Worm (Caenorhabditis elegans) whole organism, L4 larva: Measurements from ENCODE around the gene C03A3.3.

ENCODE experiments used
- D1046.2 ChIP-seq: fragments of 200-800 bp; sonication (Bioruptor generic); IDR thresholded peaks from 2 replicates; pipeline ENCODE4 v1.3.6; 2022; ENCODE audit warnings: missing genetic modification characterization, missing compliant biosample characterization
- F10B5.3 ChIP-seq: sonication (generic microtip); optimal IDR thresholded peaks from 2 replicates; lab custom pipeline; 2016; ENCODE audit warnings: mild to moderate bottlenecking, missing genetic modification characterization, missing compliant biosample characterization
- F26F4.8 ChIP-seq: fragments of 200-800 bp; sonication (Bioruptor generic); conservative IDR thresholded peaks from 2 replicates; pipeline ENCODE4 v1.3.6; 2022; ENCODE audit warnings: missing genetic modification characterization, missing compliant biosample characterization
- F37D6.2 ChIP-seq: sonication (generic microtip); optimal IDR thresholded peaks from 2 replicates; lab custom pipeline; 2016; ENCODE audit warnings: mild to moderate bottlenecking, missing genetic modification characterization, missing compliant biosample characterization
- F44E2.7 ChIP-seq: fragments of 200-800 bp; sonication (Bioruptor generic); IDR thresholded peaks from 2 replicates; pipeline ENCODE4 v2.1.2; 2022; ENCODE audit warnings: missing genetic modification characterization, missing compliant biosample characterization
- Y5F2A.4 ChIP-seq: fragments of 200-800 bp; sonication (Bioruptor generic); optimal IDR thresholded peaks from 2 replicates; lab custom pipeline; 2018; ENCODE audit warnings: mild to moderate bottlenecking, missing genetic modification characterization, missing compliant biosample characterization
- ZK337.2 ChIP-seq: fragments of 200-800 bp; sonication (Bioruptor generic); IDR thresholded peaks from 2 replicates; pipeline ENCODE4 v1.3.6; 2022; ENCODE audit warnings: missing genetic modification reagents, missing genetic modification characterization, missing compliant biosample characterization
- aha-1 ChIP-seq: fragments of 150-350 bp; peaks from one replicate; lab custom pipeline; 2014; ENCODE audit warnings: missing biosample characterization, missing genetic modification characterization
- ama-1 ChIP-seq: fragments of 150-350 bp; optimal IDR thresholded peaks from 2 replicates; lab custom pipeline; 2014; ENCODE audit warnings: inconsistent platforms, mixed read lengths
- attf-4 ChIP-seq: sonication (generic microtip); optimal IDR thresholded peaks from 3 replicates; lab custom pipeline; 2017; ENCODE audit warnings: missing biosample characterization, missing genetic modification characterization
- ceh-28 ChIP-seq: fragments of 150-350 bp; optimal IDR thresholded peaks from 2 replicates; lab custom pipeline; 2014; ENCODE audit warnings: missing biosample characterization, missing genetic modification reagents, missing genetic modification characterization
- cey-2 ChIP-seq: sonication (generic microtip); optimal IDR thresholded peaks from 3 replicates; lab custom pipeline; 2017; ENCODE audit warnings: missing genetic modification characterization, mild to moderate bottlenecking, missing compliant biosample characterization, antibody characterized with exemption, borderline replicate concordance; ENCODE audit not compliant: insufficient read depth
- dmd-6 ChIP-seq: fragments of 200-800 bp; sonication (Bioruptor generic); IDR thresholded peaks from 2 replicates; pipeline ENCODE4 v1.3.6; 2022; ENCODE audit warnings: missing genetic modification reagents, missing genetic modification characterization, missing compliant biosample characterization
- dmd-8 ChIP-seq: fragments of 200-800 bp; sonication (Bioruptor generic); IDR thresholded peaks from 2 replicates; pipeline ENCODE4 v1.3.6; 2022; ENCODE audit warnings: missing genetic modification characterization, missing compliant biosample characterization
- dve-1 ChIP-seq: sonication (generic microtip); optimal IDR thresholded peaks from 2 replicates; lab custom pipeline; 2017; ENCODE audit warnings: antibody characterized with exemption, mild to moderate bottlenecking, missing genetic modification characterization, missing compliant biosample characterization; ENCODE audit not compliant: insufficient read depth
- egl-27 ChIP-seq: sonication (generic microtip); optimal IDR thresholded peaks from 3 replicates; lab custom pipeline; 2017; ENCODE audit warnings: missing biosample characterization, missing genetic modification reagents, missing genetic modification characterization
- egl-43 ChIP-seq: fragments of 200-800 bp; sonication (Bioruptor generic); IDR thresholded peaks from 2 replicates; pipeline ENCODE4 v1.3.6; 2022; ENCODE audit warnings: missing genetic modification reagents, missing genetic modification characterization, missing compliant biosample characterization
- fkh-10 ChIP-seq: fragments of 150-350 bp; optimal IDR thresholded peaks from 2 replicates; lab custom pipeline; 2014; ENCODE audit warnings: missing biosample characterization, missing genetic modification reagents, missing genetic modification characterization
- fos-1 ChIP-seq: fragments of 150-350 bp; optimal IDR thresholded peaks from 2 replicates; lab custom pipeline; 2014; ENCODE audit warnings: missing biosample characterization, missing genetic modification characterization
- hif-1 ChIP-seq, 2 experiments: sonication (generic microtip); optimal IDR thresholded peaks; 2 replicates each; lab custom pipeline; 2016 to 2017; ENCODE audit warnings: missing compliant biosample characterization in 2 of 2, missing genetic modification characterization in 2 of 2, missing genetic modification reagents in 2 of 2, missing genotype in 2 of 2, mild to moderate bottlenecking in 1 of 2
- hlh-30 ChIP-seq: sonication (generic microtip); optimal IDR thresholded peaks from 2 replicates; lab custom pipeline; 2017; ENCODE audit warnings: antibody characterized with exemption, mild to moderate bottlenecking, missing genetic modification characterization, missing compliant biosample characterization; ENCODE audit not compliant: insufficient read depth
- hmg-1.1 ChIP-seq: fragments of 200-800 bp; sonication (Bioruptor generic); IDR thresholded peaks from 2 replicates; pipeline ENCODE4 v1.3.6; 2022; ENCODE audit warnings: missing genetic modification reagents, missing genetic modification characterization, missing compliant biosample characterization
- jun-1 ChIP-seq: fragments of 150-350 bp; optimal IDR thresholded peaks from 2 replicates; lab custom pipeline; 2014; ENCODE audit warnings: missing biosample characterization, missing genetic modification reagents, missing genetic modification characterization
- lin-13 ChIP-seq: fragments of 150-350 bp; optimal IDR thresholded peaks from 2 replicates; lab custom pipeline; 2014; ENCODE audit warnings: missing biosample characterization, missing genetic modification reagents, missing genetic modification characterization
- lin-15B ChIP-seq: fragments of 150-350 bp; sonication (generic microtip); optimal IDR thresholded peaks from 3 replicates; lab custom pipeline; 2014; ENCODE audit warnings: missing biosample characterization, missing genetic modification characterization
- lin-29 ChIP-seq: fragments of 200-800 bp; sonication (Bioruptor generic); IDR thresholded peaks from 2 replicates; pipeline ENCODE4 v1.3.6; 2022; ENCODE audit warnings: missing genetic modification reagents, missing genetic modification characterization, missing compliant biosample characterization
- lin-38 ChIP-seq: fragments of 200-800 bp; sonication (Bioruptor generic); IDR thresholded peaks from 2 replicates; pipeline ENCODE4 v1.3.6; 2022; ENCODE audit warnings: missing genetic modification reagents, missing genetic modification characterization, missing compliant biosample characterization
- lin-39 ChIP-seq: fragments of 150-350 bp; optimal IDR thresholded peaks from 2 replicates; lab custom pipeline; 2014; ENCODE audit warnings: missing biosample characterization, missing genetic modification reagents, missing genetic modification characterization
- lir-3 ChIP-seq: sonication (generic microtip); optimal IDR thresholded peaks from 2 replicates; lab custom pipeline; 2016; ENCODE audit warnings: mild to moderate bottlenecking, missing genetic modification characterization, missing compliant biosample characterization
- lsy-2 ChIP-seq, 2 experiments: fragments of 150-350 bp in 1 of 2; sonication (generic microtip) in 1 of 2; optimal IDR thresholded peaks; 2 replicates each; lab custom pipeline; 2014 to 2017; ENCODE audit warnings: missing biosample characterization in 2 of 2, missing genetic modification characterization in 2 of 2
- madf-9 ChIP-seq: fragments of 200-800 bp; sonication (Bioruptor generic); conservative IDR thresholded peaks from 2 replicates; pipeline ENCODE4 v1.3.6; 2022; ENCODE audit warnings: missing genetic modification reagents, missing genetic modification characterization, missing compliant biosample characterization
- mes-2 ChIP-seq: sonication (generic microtip); optimal IDR thresholded peaks from 2 replicates; lab custom pipeline; 2016; ENCODE audit warnings: missing genotype, mild to moderate bottlenecking, missing genetic modification characterization, missing compliant biosample characterization; ENCODE audit not compliant: poor library complexity, severe bottlenecking
- nhr-10 ChIP-seq: fragments of 150-350 bp; optimal IDR thresholded peaks from 2 replicates; lab custom pipeline; 2014; ENCODE audit warnings: missing biosample characterization, missing genetic modification characterization
- nhr-102 ChIP-seq: sonication (generic microtip); optimal IDR thresholded peaks from 2 replicates; lab custom pipeline; 2016; ENCODE audit warnings: mild to moderate bottlenecking, missing genetic modification characterization, moderate library complexity, missing compliant biosample characterization
- nhr-25 ChIP-seq: sonication (generic microtip); optimal IDR thresholded peaks from 2 replicates; lab custom pipeline; 2017; ENCODE audit warnings: missing genetic modification characterization, mild to moderate bottlenecking, missing compliant biosample characterization, antibody characterized with exemption, moderate library complexity, borderline replicate concordance; ENCODE audit not compliant: insufficient read depth
- nhr-28 ChIP-seq: fragments of 150-350 bp; optimal IDR thresholded peaks from 2 replicates; lab custom pipeline; 2014; ENCODE audit warnings: missing biosample characterization, missing genetic modification characterization
- nhr-41 ChIP-seq: fragments of 200-800 bp; sonication (Bioruptor generic); IDR thresholded peaks from 2 replicates; pipeline ENCODE4 v1.3.6; 2022; ENCODE audit warnings: missing genetic modification reagents, missing genetic modification characterization, missing compliant biosample characterization
- snpc-4 ChIP-seq: fragments of 150-350 bp; optimal IDR thresholded peaks from 2 replicates; lab custom pipeline; 2014; ENCODE audit warnings: missing biosample characterization, missing genetic modification characterization
- tra-1 ChIP-seq: fragments of 200-800 bp; sonication (Bioruptor generic); IDR thresholded peaks from 2 replicates; pipeline ENCODE4 v1.3.6; 2022; ENCODE audit warnings: missing genetic modification reagents, missing genetic modification characterization, missing compliant biosample characterization
- unc-130 ChIP-seq: sonication (generic microtip); optimal IDR thresholded peaks from 2 replicates; lab custom pipeline; 2016; ENCODE audit warnings: missing genetic modification reagents, missing genetic modification characterization, missing compliant biosample characterization
- unc-62 ChIP-seq, 3 experiments: fragments of 150-350 bp in 1 of 3; sonication (generic microtip); optimal IDR thresholded peaks in 2 of 3; peaks in 1 of 3; 1 replicate in 1 of 3; 2 replicates in 2 of 3; lab custom pipeline; 2014 to 2017; ENCODE audit warnings: missing biosample characterization in 3 of 3, missing genetic modification characterization in 3 of 3, missing genetic modification reagents in 3 of 3, missing genotype in 1 of 3
- zfp-2 ChIP-seq: sonication (generic microtip); optimal IDR thresholded peaks from 2 replicates; lab custom pipeline; 2016; ENCODE audit warnings: mild to moderate bottlenecking, missing genetic modification characterization, missing compliant biosample characterization
- zfp-3 ChIP-seq: fragments of 200-800 bp; sonication (Bioruptor generic); conservative IDR thresholded peaks from 2 replicates; pipeline ENCODE4 v1.3.6; 2022; ENCODE audit warnings: missing genetic modification reagents, missing genetic modification characterization, missing compliant biosample characterization
- zip-2 ChIP-seq: fragments of 150-350 bp; optimal IDR thresholded peaks from 2 replicates; lab custom pipeline; 2014; ENCODE audit warnings: missing biosample characterization, missing genetic modification characterization
- ztf-11 ChIP-seq: fragments of 150-350 bp; optimal IDR thresholded peaks from 2 replicates; lab custom pipeline; 2014; ENCODE audit warnings: missing biosample characterization, missing genetic modification characterization

Gene C03A3.3

ce11 chrX:11307056-11307455 is 38.2 kb upstream of the C03A3.3 start, which contains the start of gene vhl-1:
Gene vhl-1 (plus strand): TSS chrX:11307356.
- TF ChIP-seq hmg-1.1 (GFP tag; lab: Robert Waterston, UW) (0 out of 2 replicates have a peak, but pooled peaks have one; percentile 11), jun-1 (no peak), nhr-25 (no peak), mes-2 (tag; lab: Kevin White, UChicago) (peak; percentile 54)

ce11 chrX:11305773-11306172 is 36.9 kb upstream of the C03A3.3 start, which contains the start of gene F08G12.1:
Gene F08G12.1 (minus strand): TSS chrX:11305873.
- no peak for TF ChIP-seq egl-27
- no peak for TF ChIP-seq fkh-10
- no peak for TF ChIP-seq dmd-6 (GFP tag; lab: Robert Waterston, UW)
- TF ChIP-seq madf-9 = no peak
- TF ChIP-seq lsy-2 (tag; optimal IDR thresholded peaks at IDR 0.05; lab: Kevin White, UChicago) = no peak
- no peak for TF ChIP-seq zfp-2
- no peak for TF ChIP-seq zfp-3 (GFP tag; lab: Robert Waterston, UW)
- no peak for TF ChIP-seq ztf-11 (tag; lab: Kevin White, UChicago)
- no peak for TF ChIP-seq lin-29 (GFP tag; lab: Robert Waterston, UW)
- no peak for TF ChIP-seq hif-1 (tag; optimal IDR thresholded peaks at IDR 0.05; lab: Kevin White, UChicago)
- no peak for TF ChIP-seq tra-1 (GFP tag; lab: Robert Waterston, UW)
- TF ChIP-seq ZK337.2 (GFP tag; lab: Robert Waterston, UW) = no peak
- no peak for TF ChIP-seq nhr-28
- no peak for TF ChIP-seq unc-62 (GFP tag; optimal IDR thresholded peaks at IDR 0.05 in 1 of 2; lab: Kevin White, UChicago)
- no peak for TF ChIP-seq unc-62 (tag; optimal IDR thresholded peaks at IDR 0.05; lab: Kevin White, UChicago)
- TF ChIP-seq F44E2.7 (GFP tag; lab: Robert Waterston, UW) = no peak
- TF ChIP-seq, all 104 proteins: peak for 0

- TF ChIP-seq aha-1 (tag; lab: Kevin White, UChicago) (peak; percentile 99), D1046.2 (GFP tag; lab: Robert Waterston, UW) (no peak), madf-9 (peak; percentile 27), nhr-41 (GFP tag; lab: Robert Waterston, UW) (no peak), unc-62 (GFP tag; optimal IDR thresholded peaks at IDR 0.05 in 1 of 2; lab: Kevin White, UChicago) (peak in 1 of 2 experiments; percentile 81), unc-62 (tag; optimal IDR thresholded peaks at IDR 0.05; lab: Kevin White, UChicago) (no peak), lin-15B (tag; lab: Kevin White, UChicago) (no peak), hlh-30 (tag; lab: Kevin White, UChicago) (peak; percentile 90), lin-13 (GFP tag; lab: Kevin White, UChicago) (peak; percentile 28), dmd-8 (GFP tag; lab: Robert Waterston, UW) (no peak), snpc-4 (tag; lab: Kevin White, UChicago) (no peak), attf-4 (no peak), Y5F2A.4 (GFP tag; lab: Kevin White, UChicago) (no peak), dve-1 (tag; lab: Kevin White, UChicago) (peak; percentile 89), zip-2 (tag; lab: Kevin White, UChicago) (no peak), nhr-10 (tag; lab: Kevin White, UChicago) (no peak), lin-38 (GFP tag; lab: Robert Waterston, UW) (peak; percentile 93), ama-1 (lab: Kevin White, UChicago) (no peak), lsy-2 (tag; optimal IDR thresholded peaks at IDR 0.05; lab: Kevin White, UChicago) (peak; percentile 53 to 85), lin-39 (tag; lab: Kevin White, UChicago) (no peak), zfp-2 (no peak), unc-130 (GFP tag; lab: Kevin White, UChicago) (no peak), lir-3 (tag; lab: Kevin White, UChicago) (no peak), ceh-28 (no peak), dmd-6 (GFP tag; lab: Robert Waterston, UW) (peak; percentile 79), nhr-102 (tag; lab: Kevin White, UChicago) (peak; percentile 28), F37D6.2 (tag; lab: Kevin White, UChicago) (peak; percentile 57), F26F4.8 (GFP tag; lab: Robert Waterston, UW) (no peak), F10B5.3 (tag; lab: Kevin White, UChicago) (no peak), fos-1 (tag; lab: Kevin White, UChicago) (no peak), cey-2 (no peak), egl-43 (peak; percentile 73), jun-1 (peak; percentile 14), mes-2 (tag; lab: Kevin White, UChicago) (peak; percentile 88)
Measured at ce11 chrX:11299642-11300307, 30.9 kb upstream of the C03A3.3 start, which contains the start of the genes snrp-40.1 and F08G12.3. Gene snrp-40.1 (minus strand): TSS chrX:11299784. Gene F08G12.3 (plus strand): TSS chrX:11300257.
